Fruit fly (Drosophila melanogaster) whole organism, embryonic: ENCODE results near the gene mats.

ENCODE experiments used
- Abd-B ChIP-seq: fragments of 200-800 bp; sonication (Bioruptor generic); optimal IDR thresholded peaks from 2 replicates; lab custom pipeline; 2018; ENCODE audit warnings: missing biosample characterization, mild to moderate bottlenecking, missing genetic modification characterization, moderate library complexity
- C15 ChIP-seq: fragments of 200-800 bp; sonication (Bioruptor generic); IDR thresholded peaks from 3 replicates; pipeline ENCODE4 v1.3.6; 2022; ENCODE audit warnings: missing biosample characterization, missing genetic modification characterization
- CG10959 ChIP-seq: fragments of 200-800 bp; sonication (Bioruptor generic); IDR thresholded peaks from 2 replicates; pipeline ENCODE4 v1.3.6; 2022; ENCODE audit warnings: missing biosample characterization, missing genetic modification characterization
- CG11560 ChIP-seq: fragments of 200-800 bp; sonication (Bioruptor generic); IDR thresholded peaks from 3 replicates; pipeline ENCODE4 v1.3.6; 2022; ENCODE audit warnings: missing biosample characterization, missing genetic modification characterization
- CG12104 ChIP-seq: fragments of 200-800 bp; sonication (Bioruptor generic); optimal IDR thresholded peaks from 3 replicates; lab custom pipeline; 2016; ENCODE audit warnings: missing biosample characterization, missing genetic modification characterization
- CG13287 ChIP-seq: fragments of 200-800 bp; sonication (Bioruptor generic); IDR thresholded peaks from 2 replicates; pipeline ENCODE4 v1.3.6; 2022; ENCODE audit warnings: missing biosample characterization, missing genetic modification characterization; ENCODE audit not compliant: partially characterized antibody
- CG14667 ChIP-seq: fragments of 200-800 bp; sonication (Bioruptor generic); IDR thresholded peaks from 2 replicates; pipeline ENCODE4 v1.3.6; 2022; ENCODE audit warnings: missing biosample characterization, missing genetic modification characterization
- CG17186 ChIP-seq: fragments of 200-800 bp; sonication (Bioruptor generic); optimal IDR thresholded peaks from 3 replicates; lab custom pipeline; 2017; ENCODE audit warnings: missing biosample characterization, missing genetic modification reagents, missing genetic modification characterization
- CG17829 ChIP-seq: fragments of 200-800 bp; optimal IDR thresholded peaks from 2 replicates; lab custom pipeline; 2019; ENCODE audit warnings: missing biosample characterization, mild to moderate bottlenecking, missing genetic modification characterization, moderate library complexity
- CG18764 ChIP-seq: fragments of 200-800 bp; sonication (Bioruptor generic); optimal IDR thresholded peaks from 3 replicates; lab custom pipeline; 2016; ENCODE audit warnings: missing biosample characterization, missing genetic modification characterization
- CG31365 ChIP-seq: fragments of 200-800 bp; sonication (Bioruptor generic); optimal IDR thresholded peaks from 2 replicates; lab custom pipeline; 2018; ENCODE audit warnings: missing biosample characterization, mild to moderate bottlenecking, missing genetic modification characterization
- CG34224 ChIP-seq: fragments of 200-800 bp; sonication (Bioruptor generic); IDR thresholded peaks from 3 replicates; pipeline ENCODE4 v1.3.6; 2022; ENCODE audit warnings: missing biosample characterization, missing genetic modification characterization; ENCODE audit not compliant: partially characterized antibody
- CG4424 ChIP-seq: fragments of 200-800 bp; sonication (Bioruptor generic); optimal IDR thresholded peaks from 3 replicates; lab custom pipeline; 2016; ENCODE audit warnings: missing biosample characterization, missing genetic modification characterization
- CG8944 ChIP-seq: fragments of 200-800 bp; sonication (Bioruptor generic); optimal IDR thresholded peaks from 3 replicates; lab custom pipeline; 2016; ENCODE audit warnings: missing biosample characterization, missing genetic modification characterization
- CG9932 ChIP-seq: fragments of 200-800 bp; sonication (Bioruptor generic); IDR thresholded peaks from 2 replicates; pipeline ENCODE4 v1.3.6; 2022; ENCODE audit warnings: missing biosample characterization, missing genetic modification characterization
- Camta ChIP-seq: fragments of 200-800 bp; sonication (Bioruptor generic); optimal IDR thresholded peaks from 2 replicates; lab custom pipeline; 2016; ENCODE audit warnings: missing biosample characterization, missing genetic modification characterization
- Dbx ChIP-seq: fragments of 200-800 bp; sonication (Bioruptor generic); IDR thresholded peaks from 3 replicates; pipeline ENCODE4 v1.3.6; 2022; ENCODE audit warnings: missing biosample characterization, missing genetic modification characterization
- Dek ChIP-seq: fragments of 200-800 bp; sonication (Bioruptor generic); optimal IDR thresholded peaks from 3 replicates; lab custom pipeline; 2019; ENCODE audit warnings: missing biosample characterization, mild to moderate bottlenecking, missing genetic modification characterization, moderate library complexity
- E2f1 ChIP-seq: fragments of 200-800 bp; sonication (Bioruptor generic); IDR thresholded peaks from 2 replicates; pipeline ENCODE4 v1.3.6; 2022; ENCODE audit warnings: missing biosample characterization, missing genetic modification characterization
- H2.0 ChIP-seq: fragments of 200-800 bp; sonication (Bioruptor generic); IDR thresholded peaks from 2 replicates; pipeline ENCODE4 v1.3.6; 2022; ENCODE audit warnings: missing biosample characterization, missing genetic modification characterization
- Hand ChIP-seq: fragments of 200-800 bp; sonication (Bioruptor generic); optimal IDR thresholded peaks from 2 replicates; lab custom pipeline; 2017; ENCODE audit warnings: mild to moderate bottlenecking, missing biosample characterization, missing genetic modification reagents, missing genetic modification characterization
- Hr39 ChIP-seq: fragments of >200 bp; optimal IDR thresholded peaks from 2 replicates; lab custom pipeline; 2017
- Med ChIP-seq: fragments of 200-800 bp; sonication (Bioruptor generic); peaks from one replicate; lab custom pipeline; 2016; ENCODE audit warnings: missing biosample characterization, missing genetic modification characterization, mild to moderate bottlenecking, inconsistent platforms, moderate library complexity
- Mrtf ChIP-seq: fragments of 200-800 bp; sonication (Bioruptor generic); IDR thresholded peaks from 3 replicates; pipeline ENCODE4 v1.3.6; 2022; ENCODE audit warnings: missing biosample characterization, missing genetic modification characterization
- NK7.1 ChIP-seq: fragments of 200-800 bp; sonication (Bioruptor generic); optimal IDR thresholded peaks from 3 replicates; lab custom pipeline; 2016; ENCODE audit warnings: missing biosample characterization, missing genetic modification characterization
- Nf-YC ChIP-seq: fragments of 200-800 bp; optimal IDR thresholded peaks from 3 replicates; lab custom pipeline; 2019; ENCODE audit warnings: missing biosample characterization, mild to moderate bottlenecking, missing genetic modification characterization, moderate library complexity
- Pdp1 ChIP-seq, 2 experiments: fragments of 200-800 bp; sonication (Bioruptor generic); optimal IDR thresholded peaks; 3 replicates each; lab custom pipeline; 2016; ENCODE audit warnings: missing biosample characterization in 2 of 2, missing genetic modification characterization in 2 of 2, mild to moderate bottlenecking in 1 of 2, moderate library complexity in 1 of 2
- Ravus ChIP-seq: fragments of 200-800 bp; sonication (Bioruptor generic); IDR thresholded peaks from 2 replicates; pipeline ENCODE4 v1.3.6; 2022; ENCODE audit warnings: missing biosample characterization, missing genetic modification characterization
- Six4 ChIP-seq: fragments of 200-800 bp; sonication (Bioruptor generic); optimal IDR thresholded peaks from 2 replicates; lab custom pipeline; 2016; ENCODE audit warnings: missing biosample characterization, missing genetic modification characterization
- Spps ChIP-seq: fragments of 200-800 bp; sonication (Bioruptor generic); optimal IDR thresholded peaks from 2 replicates; lab custom pipeline; 2018; ENCODE audit warnings: missing biosample characterization, mild to moderate bottlenecking, missing genetic modification characterization
- Trl ChIP-seq, 3 experiments: fragments of >200 bp in 2 of 3; fragments of 200-800 bp in 1 of 3; sonication (Bioruptor generic) in 1 of 3; optimal IDR thresholded peaks; 2 replicates in 1 of 3; 3 replicates in 2 of 3; lab custom pipeline; 2016 to 2017; ENCODE audit warnings: missing biosample characterization in 1 of 3, missing genetic modification characterization in 1 of 3
- al ChIP-seq: fragments of 200-800 bp; sonication (Bioruptor generic); IDR thresholded peaks from 2 replicates; pipeline ENCODE4 v1.3.6; 2022; ENCODE audit warnings: missing biosample characterization, missing genetic modification characterization
- bbx ChIP-seq: fragments of 200-800 bp; sonication (Bioruptor generic); IDR thresholded peaks from 2 replicates; pipeline ENCODE4 v1.3.6; 2022; ENCODE audit warnings: missing biosample characterization, missing genetic modification characterization; ENCODE audit not compliant: partially characterized antibody
- bcd ChIP-seq: fragments of 200-800 bp; sonication (Bioruptor generic); optimal IDR thresholded peaks from 2 replicates; lab custom pipeline; 2017; ENCODE audit warnings: missing biosample characterization, mild to moderate bottlenecking, missing genetic modification characterization
- bowl ChIP-seq: fragments of 200-800 bp; sonication (Bioruptor generic); IDR thresholded peaks from 2 replicates; pipeline ENCODE4 v1.3.6; 2022; ENCODE audit warnings: missing biosample characterization, missing genetic modification characterization
- caup ChIP-seq: fragments of 200-800 bp; sonication (Bioruptor generic); optimal IDR thresholded peaks from 3 replicates; lab custom pipeline; 2017; ENCODE audit warnings: missing biosample characterization, mild to moderate bottlenecking, missing genetic modification characterization, moderate library complexity; ENCODE audit not compliant: severe bottlenecking
- crc ChIP-seq: fragments of 200-800 bp; sonication (Bioruptor generic); optimal IDR thresholded peaks from 2 replicates; lab custom pipeline; 2016; ENCODE audit warnings: missing biosample characterization, missing genetic modification characterization
- danr ChIP-seq: fragments of 200-800 bp; sonication (Bioruptor generic); IDR thresholded peaks from 2 replicates; pipeline ENCODE4 v1.3.6; 2022; ENCODE audit warnings: missing biosample characterization, missing genetic modification characterization
- fd96Cb ChIP-seq: fragments of 200-800 bp; sonication (Bioruptor generic); optimal IDR thresholded peaks from 2 replicates; lab custom pipeline; 2018; ENCODE audit warnings: missing biosample characterization, mild to moderate bottlenecking, missing genetic modification characterization, moderate library complexity
- gcm ChIP-seq: fragments of 200-800 bp; sonication (Bioruptor generic); optimal IDR thresholded peaks from 2 replicates; lab custom pipeline; 2019; ENCODE audit warnings: missing biosample characterization, mild to moderate bottlenecking, missing genetic modification characterization, moderate library complexity
- lola ChIP-seq, 3 experiments: fragments of >200 bp in 2 of 3; fragments of 200-800 bp in 1 of 3; sonication (Bioruptor generic) in 1 of 3; optimal IDR thresholded peaks; 2 replicates each; lab custom pipeline; 2017 to 2019; ENCODE audit warnings: missing biosample characterization in 3 of 3, missing genetic modification characterization in 3 of 3, mild to moderate bottlenecking in 1 of 3, moderate library complexity in 1 of 3
- mam ChIP-seq: fragments of 200-800 bp; sonication (Bioruptor generic); optimal IDR thresholded peaks from 3 replicates; lab custom pipeline; 2016; ENCODE audit warnings: missing biosample characterization, missing genetic modification characterization
- pan ChIP-seq, 4 experiments: fragments of >200 bp in 3 of 4; fragments of 200-800 bp in 1 of 4; sonication (Bioruptor generic) in 1 of 4; optimal IDR thresholded peaks in 3 of 4; IDR thresholded peaks in 1 of 4; 2 replicates each; pipeline versions ENCODE4 v1.3.6 to Lab custom; 2017 to 2022; ENCODE audit warnings: missing biosample characterization in 2 of 4, missing genetic modification characterization in 2 of 4, mixed read lengths in 1 of 4
- pfk ChIP-seq: fragments of 200-800 bp; sonication (Bioruptor generic); optimal IDR thresholded peaks from 2 replicates; lab custom pipeline; 2018; ENCODE audit warnings: missing biosample characterization, mild to moderate bottlenecking, missing genetic modification characterization, moderate library complexity
- pum ChIP-seq: fragments of 200-800 bp; sonication (Bioruptor generic); optimal IDR thresholded peaks from 2 replicates; lab custom pipeline; 2016; ENCODE audit warnings: missing biosample characterization, missing genetic modification characterization
- sob ChIP-seq: fragments of 200-800 bp; sonication (Bioruptor generic); IDR thresholded peaks from 2 replicates; pipeline ENCODE4 v1.3.6; 2022; ENCODE audit warnings: missing biosample characterization, missing genetic modification characterization
- trem ChIP-seq: fragments of 200-800 bp; optimal IDR thresholded peaks from 3 replicates; lab custom pipeline; 2019; ENCODE audit warnings: missing biosample characterization, mild to moderate bottlenecking, missing genetic modification characterization, moderate library complexity
- tup ChIP-seq: fragments of 200-800 bp; sonication (Bioruptor generic); optimal IDR thresholded peaks from 2 replicates; lab custom pipeline; 2016; ENCODE audit warnings: missing biosample characterization, mild to moderate bottlenecking, missing genetic modification characterization, moderate library complexity
- wek ChIP-seq: fragments of 200-800 bp; sonication (Bioruptor generic); optimal IDR thresholded peaks from 3 replicates; lab custom pipeline; 2018; ENCODE audit warnings: missing biosample characterization, mild to moderate bottlenecking, missing genetic modification characterization, moderate library complexity
- wor ChIP-seq: fragments of 200-800 bp; sonication (Bioruptor generic); IDR thresholded peaks from 2 replicates; pipeline ENCODE4 v1.3.6; 2022; ENCODE audit warnings: missing biosample characterization, missing genetic modification characterization

Gene mats

DNA sequence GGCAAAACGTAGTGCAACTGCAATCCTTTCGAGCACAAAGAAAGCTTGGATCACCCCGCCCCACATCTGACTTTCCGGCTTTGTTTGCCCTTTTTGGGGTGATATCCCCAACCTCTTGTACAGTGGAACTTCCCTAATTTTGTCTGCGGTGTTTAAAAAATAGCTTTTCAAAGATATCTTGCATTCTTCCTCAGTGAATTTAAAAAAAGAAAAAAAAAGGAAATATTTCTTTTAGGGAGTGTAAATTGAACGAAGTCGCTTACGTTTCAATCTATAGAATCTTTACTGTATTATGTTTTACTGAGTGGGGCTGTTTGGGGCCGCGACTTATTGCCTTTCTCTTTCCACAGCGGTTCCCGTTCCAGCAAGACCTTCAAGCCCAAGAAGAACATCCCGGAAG, 657 bp downstream of the mats start (continued):
- peak; percentile 80 for TF ChIP-seq E2f1 (GFP tag; lab: Robert Waterston, UW)
- peak in 1 of 3 experiments; percentile 12 for TF ChIP-seq lola (GFP tag; optimal IDR thresholded peaks at IDR 0.05; lab: Kevin White, UChicago)
- peak; percentile 4 for TF ChIP-seq Six4 (GFP tag; lab: Kevin White, UChicago)
- no peak for TF ChIP-seq CG34224 (GFP tag; lab: Robert Waterston, UW)
- peak; percentile 41 for TF ChIP-seq CG17829 (tag; lab: Kevin White, UChicago)
- TF ChIP-seq Hr39 (lab: Kevin White, UChicago) = no peak
- TF ChIP-seq trem (tag; lab: Kevin White, UChicago) = no peak
- peak; percentile 74 for TF ChIP-seq mam (GFP tag; lab: Kevin White, UChicago)
- peak; percentile 73 for TF ChIP-seq crc (GFP tag; lab: Kevin White, UChicago)
- no peak for TF ChIP-seq Hand
- peak; percentile 69 for TF ChIP-seq Camta
- TF ChIP-seq CG13287 (GFP tag; lab: Robert Waterston, UW) = no peak
- TF ChIP-seq pum (GFP tag; lab: Kevin White, UChicago) = peak; percentile 26
- peak; percentile 41 for TF ChIP-seq CG4424 (GFP tag; lab: Kevin White, UChicago)
- TF ChIP-seq Mrtf (GFP tag; lab: Robert Waterston, UW) = peak; percentile 84
- TF ChIP-seq CG11560 (tag; lab: Robert Waterston, UW) = peak; percentile 65; the same call in 2 of the 3 replicates
- TF ChIP-seq pan (optimal IDR thresholded peaks at IDR 0.05; lab: Kevin White, UChicago) = no peak
- TF ChIP-seq pan (GFP tag; optimal IDR thresholded peaks at IDR 0.05 in 1 of 2, IDR thresholded peaks at IDR 0.05 in 1 of 2) = peak in 1 of 2 experiments; percentile 86
- no peak for TF ChIP-seq Trl (optimal IDR thresholded peaks at IDR 0.05; lab: Kevin White, UChicago)
- peak; percentile 29 for TF ChIP-seq Trl (GFP tag; optimal IDR thresholded peaks at IDR 0.05; lab: Kevin White, UChicago)
- TF ChIP-seq bowl (GFP tag; lab: Robert Waterston, UW) = peak; percentile 72
- peak; percentile 57 for TF ChIP-seq Dek
- peak; percentile 46 for TF ChIP-seq CG8944
- peak; percentile 87 for TF ChIP-seq Med (GFP tag; lab: Kevin White, UChicago)
- peak; percentile 70; the same call in 2 of the 3 replicates for TF ChIP-seq Dbx
- TF ChIP-seq danr (GFP tag; lab: Robert Waterston, UW) = peak; percentile 64; the same call in 1 of the 2 replicates
- TF ChIP-seq NK7.1 (GFP tag; lab: Kevin White, UChicago) = peak; percentile 46
- no peak for TF ChIP-seq CG17186 (GFP tag; lab: Kevin White, UChicago)
- peak; percentile 77 for TF ChIP-seq CG9932 (GFP tag; lab: Robert Waterston, UW)
- peak; percentile 30; the same call in 1 of the 2 replicates for TF ChIP-seq CG10959 (GFP tag; lab: Robert Waterston, UW)
- TF ChIP-seq CG14667 (GFP tag; lab: Robert Waterston, UW) = peak; percentile 63
- peak; percentile 33 for TF ChIP-seq caup
- no peak for TF ChIP-seq Abd-B (GFP tag; lab: Kevin White, UChicago)
- TF ChIP-seq wek (GFP tag; lab: Kevin White, UChicago) = no peak
- TF ChIP-seq Pdp1 (GFP tag; optimal IDR thresholded peaks at IDR 0.05; lab: Kevin White, UChicago) = peak; percentile 67 to 75
- TF ChIP-seq C15 (GFP tag; lab: Robert Waterston, UW) = no peak
- peak; percentile 43 for TF ChIP-seq Ravus
- no peak for TF ChIP-seq bbx (GFP tag; lab: Robert Waterston, UW)
- TF ChIP-seq pfk (GFP tag; lab: Kevin White, UChicago) = no peak
- peak; percentile 54 for TF ChIP-seq fd96Cb (tag; lab: Kevin White, UChicago)
- TF ChIP-seq CG18764 = no peak
- TF ChIP-seq al (GFP tag; lab: Robert Waterston, UW) = peak; percentile 64
- no peak for TF ChIP-seq wor (GFP tag; lab: Robert Waterston, UW)
- peak; percentile 74 for TF ChIP-seq H2.0 (GFP tag; lab: Robert Waterston, UW)
- TF ChIP-seq Nf-YC (tag; lab: Kevin White, UChicago) = no peak
- TF ChIP-seq Spps (tag; lab: Kevin White, UChicago) = no peak
- peak; percentile 50 for TF ChIP-seq CG12104 (GFP tag; lab: Kevin White, UChicago)
- TF ChIP-seq tup (GFP tag; lab: Kevin White, UChicago) = no peak
- TF ChIP-seq sob (GFP tag; lab: Robert Waterston, UW) = peak; percentile 72
- peak; percentile 31 for TF ChIP-seq bcd (GFP tag; lab: Kevin White, UChicago)
- TF ChIP-seq CG31365 (tag; lab: Kevin White, UChicago) = no peak
- TF ChIP-seq gcm (GFP tag; lab: Kevin White, UChicago) = peak; percentile 4
